Worm (Caenorhabditis elegans): ENCODE measurements around the gene srz-100.

ce11 chrV:16729961-16730360 lies 1.7 kb upstream of the srz-100 start, which contains the start of gene srz-99:
- TF ChIP-seq nhr-25 (tag; optimal IDR thresholded peaks at IDR 0.05; ENCODE audit: borderline replicate concordance, insufficient read depth), result no peak
- no peak for TF ChIP-seq nhr-237 (tag; optimal IDR thresholded peaks at IDR 0.05)
- no peak for TF ChIP-seq saeg-2 (GFP tag; IDR thresholded peaks at IDR 0.05)
- no peak for TF ChIP-seq unc-62 (GFP tag; optimal IDR thresholded peaks at IDR 0.05 in 1 of 2)
- TF ChIP-seq unc-62 (tag; optimal IDR thresholded peaks at IDR 0.05), result no peak
- no peak for TF ChIP-seq D1046.2 (GFP tag; IDR thresholded peaks at IDR 0.05)
- TF ChIP-seq nhr-28 (tag; optimal IDR thresholded peaks at IDR 0.05), result no peak
- no peak for TF ChIP-seq egl-27 (tag; optimal IDR thresholded peaks at IDR 0.05)
- no peak for TF ChIP-seq mdl-1 (tag; optimal IDR thresholded peaks at IDR 0.05)
- TF ChIP-seq nhr-11 (tag; optimal IDR thresholded peaks at IDR 0.05), result no peak
